Fruit fly (Drosophila melanogaster): ENCODE results near the gene schuy.

schuy gene

DNA sequence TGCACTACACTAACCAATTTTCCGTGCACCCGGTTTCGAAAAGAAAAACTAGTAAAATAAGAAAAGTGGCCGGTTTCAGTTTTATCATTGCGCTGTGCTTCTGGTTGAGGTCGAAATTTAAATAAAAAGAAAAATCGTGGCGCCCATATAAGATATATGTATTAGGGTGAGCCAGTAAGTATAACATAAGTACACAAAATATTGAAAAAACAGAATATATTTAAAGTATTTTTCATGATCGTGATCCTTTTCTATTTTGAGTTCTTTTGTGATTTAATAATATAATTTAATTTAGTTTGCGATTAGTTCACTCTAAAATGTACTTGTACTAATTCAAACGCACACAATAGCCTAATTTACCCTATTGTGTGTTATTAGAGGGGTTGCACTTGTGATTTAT is 3.0 kb downstream of the schuy start, which contains the start of gene Csas:
TSS of gene Csas (minus strand) at position 101 of the 400 bp plus-strand sequence.
- no peak for TF ChIP-seq CG17801 (GFP tag; optimal IDR thresholded peaks at IDR 0.05; ENCODE audit: partially characterized antibody)

DNA sequence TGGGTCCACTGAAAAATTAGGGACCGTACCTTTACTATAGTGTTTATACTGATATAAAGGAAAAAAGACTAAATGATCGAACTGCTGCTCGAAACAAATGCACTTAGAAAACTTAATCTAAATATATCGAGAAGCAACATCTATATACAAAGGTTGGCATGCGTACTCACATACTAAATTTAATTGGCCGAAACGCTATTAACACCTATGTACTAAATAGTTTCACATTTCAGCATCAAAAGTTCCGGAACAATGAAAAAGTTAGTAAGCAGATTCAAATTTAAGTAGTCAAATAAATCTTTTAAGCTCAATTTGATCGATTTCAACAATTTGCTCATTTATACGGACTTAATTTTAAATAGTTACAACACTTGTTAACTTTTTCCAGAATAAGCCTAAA is 5.2 kb downstream of the schuy start, which contains the start of gene fln:
TSS of gene fln (minus strand) at position 101 of the 400 bp plus-strand sequence.
- no peak for TF ChIP-seq CG17801 (GFP tag; optimal IDR thresholded peaks at IDR 0.05; ENCODE audit: partially characterized antibody)

DNA sequence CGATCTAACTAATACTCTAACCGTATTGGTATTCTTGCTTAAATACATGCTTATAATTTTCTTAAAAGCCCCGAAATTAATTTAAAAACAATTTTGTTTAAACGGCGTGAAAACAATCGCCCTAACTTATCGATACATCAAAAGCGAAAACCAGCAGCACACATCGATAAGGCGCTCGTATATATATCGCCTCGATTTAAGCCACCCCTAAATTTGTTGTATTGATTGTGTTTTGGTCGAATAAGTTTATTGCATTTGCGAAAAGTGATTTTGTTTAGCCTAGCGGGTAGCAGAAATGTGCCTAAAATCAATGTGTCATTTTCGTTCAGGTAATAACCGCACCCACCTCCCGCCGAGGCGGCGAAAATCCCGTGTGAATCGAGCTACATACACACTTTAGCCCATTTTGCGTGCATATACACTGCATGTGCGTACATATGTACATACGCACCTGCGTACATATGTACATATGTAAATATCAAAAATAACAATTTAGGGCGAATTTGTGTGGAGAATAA is 5.9 kb downstream of the schuy start, which contains the start of the genes CG7646 and Nca:
TSS of gene CG7646 (plus strand) at position 174 of the 518 bp plus-strand sequence.
TSS of gene Nca (plus strand) at position 174 of the 518 bp plus-strand sequence.
- TF ChIP-seq CG17801 (GFP tag; optimal IDR thresholded peaks at IDR 0.05; ENCODE audit: partially characterized antibody), result no peak

dm6 chr3L:19994015-19994414 is 8.1 kb downstream of the schuy start:
- TF ChIP-seq CG17801 (GFP tag; optimal IDR thresholded peaks at IDR 0.05; ENCODE audit: partially characterized antibody), result no peak

- no peak for TF ChIP-seq CG17801 (GFP tag; optimal IDR thresholded peaks at IDR 0.05; ENCODE audit: partially characterized antibody)
Measured at dm6 chr3L:20000081-20000736, 14.3 kb downstream of the schuy start, which contains the start of the genes Tom20 and Gabat. TSS of gene Tom20 (plus strand) at chr3L:20000644. TSS of gene Gabat (minus strand) at chr3L:20000686.

dm6 chr3L:20000878-20001640 is 15.2 kb downstream of the schuy start:
- no peak for TF ChIP-seq CG17801 (GFP tag; optimal IDR thresholded peaks at IDR 0.05; ENCODE audit: partially characterized antibody)

DNA sequence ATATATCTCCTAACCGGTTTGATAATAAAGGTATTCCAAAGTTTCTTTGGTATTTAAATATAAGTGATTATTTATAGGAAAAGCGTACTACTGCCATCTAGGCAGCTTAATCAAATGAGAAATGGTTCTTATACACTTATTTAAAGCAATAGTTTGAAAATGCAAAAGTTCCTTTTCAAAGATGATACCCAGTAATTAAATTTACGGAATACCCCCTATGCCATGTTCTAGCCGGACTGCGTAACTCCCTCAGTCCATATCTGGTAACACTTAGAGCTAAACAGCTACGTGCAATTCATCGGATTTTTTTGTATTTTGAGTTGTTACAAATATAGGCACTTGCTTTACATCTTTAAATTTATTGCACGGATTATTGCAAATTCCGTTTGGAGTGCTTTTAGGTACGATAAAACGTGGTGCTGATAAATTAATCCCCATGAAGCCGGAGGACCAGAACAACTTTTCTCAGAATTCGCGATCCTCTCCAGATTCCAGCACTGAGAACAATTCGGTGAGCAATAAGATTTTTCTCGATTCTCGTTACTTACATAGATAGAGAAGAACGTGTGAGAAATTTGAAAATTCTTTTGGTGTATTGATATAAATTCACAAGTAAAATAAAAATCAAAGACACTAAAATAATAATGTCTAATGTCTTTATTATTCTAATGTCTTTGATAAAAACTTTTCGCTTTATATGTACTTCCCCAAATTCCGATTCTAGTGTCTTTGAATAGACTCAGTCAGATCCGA is 16.8 kb downstream of the schuy start, which contains the start of gene CG7668:
TSS of gene CG7668 (plus strand) at position 255 of the 753 bp plus-strand sequence.
- peak; percentile 82 for TF ChIP-seq CG17801 (GFP tag; optimal IDR thresholded peaks at IDR 0.05; ENCODE audit: partially characterized antibody)

dm6 chr3L:20003235-20003493 is 17.3 kb downstream of the schuy start:
- no peak for TF ChIP-seq CG17801 (GFP tag; optimal IDR thresholded peaks at IDR 0.05; ENCODE audit: partially characterized antibody)

dm6 chr3L:20004442-20004869 is 18.6 kb downstream of the schuy start:
- TF ChIP-seq CG17801 (GFP tag; optimal IDR thresholded peaks at IDR 0.05; ENCODE audit: partially characterized antibody), result no peak

DNA sequence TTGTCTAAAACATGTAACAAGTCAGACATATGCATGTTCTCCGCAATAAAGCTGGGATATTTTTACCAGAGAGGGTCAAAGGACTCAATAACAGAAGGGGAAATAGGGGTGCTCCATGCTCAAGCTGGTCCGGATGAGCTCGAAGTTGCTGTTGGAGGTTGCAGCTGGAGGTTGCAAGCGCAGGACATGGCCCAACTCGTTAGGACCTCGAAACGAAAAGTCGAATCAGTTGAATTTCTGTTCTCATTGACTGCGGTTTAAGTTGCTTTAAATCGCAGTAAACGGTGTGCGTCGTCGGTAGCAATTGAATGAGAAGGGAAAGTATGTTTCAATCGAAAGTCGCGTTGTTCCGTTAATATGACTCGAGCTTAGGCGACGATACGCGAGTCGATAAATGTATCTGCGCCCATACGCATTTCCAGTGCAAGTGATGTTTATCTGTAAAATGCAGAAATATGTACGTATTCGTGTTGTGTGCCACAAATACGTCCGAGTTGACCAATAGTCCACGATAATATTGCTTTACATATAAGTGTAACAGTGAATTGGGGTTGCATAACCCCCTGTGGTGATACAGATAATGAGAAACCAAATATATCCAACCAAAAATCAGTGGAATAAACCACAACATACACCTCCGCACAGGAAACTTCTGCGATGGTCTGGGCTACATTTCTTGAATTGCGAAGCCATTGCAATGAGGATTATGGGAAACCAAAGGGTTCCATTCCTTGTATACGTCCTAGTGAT is 19.3 kb downstream of the schuy start, which contains the start of gene kug:
TSS of gene kug (plus strand) at position 269 of the 750 bp plus-strand sequence.
- TF ChIP-seq CG17801 (GFP tag; optimal IDR thresholded peaks at IDR 0.05; ENCODE audit: partially characterized antibody), result no peak

- TF ChIP-seq CG17801 (GFP tag; optimal IDR thresholded peaks at IDR 0.05; ENCODE audit: partially characterized antibody), result peak; percentile 5
Measured at dm6 chr3L:20006269-20007265, 20.7 kb downstream of the schuy start.

- TF ChIP-seq CG17801 (GFP tag; optimal IDR thresholded peaks at IDR 0.05; ENCODE audit: partially characterized antibody), result no peak
Measured at dm6 chr3L:20027735-20028134, 41.8 kb downstream of the schuy start, which contains the start of gene CG14183. TSS of gene CG14183 (minus strand) at chr3L:20027835.

DNA sequence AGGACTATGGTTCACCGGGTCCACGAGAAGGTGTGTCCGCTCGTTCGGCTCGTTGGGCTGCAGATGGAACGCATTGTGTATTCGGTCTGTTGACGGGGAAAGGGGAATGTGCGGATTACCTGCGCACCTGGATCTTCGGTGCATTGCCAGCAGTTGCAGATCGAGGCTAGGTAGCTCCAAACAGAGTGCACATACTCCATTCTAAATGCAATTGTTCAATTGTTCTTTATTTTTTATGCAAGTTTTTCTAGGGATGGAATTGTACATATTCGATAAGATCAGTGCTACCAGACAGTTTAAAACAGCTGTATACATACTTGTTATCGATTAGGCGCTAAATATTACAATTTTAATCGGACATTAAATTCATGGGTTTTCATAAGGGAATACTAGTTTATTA is 42.9 kb downstream of the schuy start, which contains the start of gene Lamtor1:
TSS of gene Lamtor1 (minus strand) at position 268 of the 400 bp plus-strand sequence.
- no peak for TF ChIP-seq CG17801 (GFP tag; optimal IDR thresholded peaks at IDR 0.05; ENCODE audit: partially characterized antibody)

Data from ovary, adult (tissue).